Worm (Caenorhabditis elegans) whole organism, early embryonic: ENCODE data around the gene idpb-2.

Source experiments
- B0310.2 ChIP-seq: sonication (generic microtip); optimal IDR thresholded peaks from 2 replicates; lab custom pipeline; 2016; ENCODE audit warnings: mild to moderate bottlenecking, missing genetic modification characterization, missing compliant biosample characterization
- F13C5.2 ChIP-seq: sonication (generic microtip); optimal IDR thresholded peaks from 2 replicates; lab custom pipeline; 2017; ENCODE audit warnings: mild to moderate bottlenecking, missing genetic modification characterization, inconsistent platforms, missing compliant biosample characterization
- ama-1 ChIP-seq: fragments of 150-350 bp; optimal IDR thresholded peaks from 2 replicates; lab custom pipeline; 2014
- ceh-13 ChIP-seq: fragments of 200-800 bp; sonication (Bioruptor generic); optimal IDR thresholded peaks from 2 replicates; lab custom pipeline; 2018; ENCODE audit warnings: mild to moderate bottlenecking, missing genetic modification characterization, missing compliant biosample characterization
- ceh-36 ChIP-seq: sonication (generic microtip); optimal IDR thresholded peaks from 2 replicates; lab custom pipeline; 2016; ENCODE audit warnings: missing genetic modification characterization, inconsistent platforms, missing compliant biosample characterization
- ets-7 ChIP-seq: sonication (generic microtip); optimal IDR thresholded peaks from 2 replicates; lab custom pipeline; 2016; ENCODE audit warnings: missing genotype, missing genetic modification characterization, missing compliant biosample characterization
- hmbx-1 ChIP-seq: sonication (generic microtip); optimal IDR thresholded peaks from 2 replicates; lab custom pipeline; 2016; ENCODE audit warnings: mild to moderate bottlenecking, missing genetic modification characterization, missing compliant biosample characterization
- pes-1 ChIP-seq: fragments of 200-800 bp; sonication (Bioruptor generic); IDR thresholded peaks from 2 replicates; pipeline ENCODE4 v1.3.6; 2022; ENCODE audit warnings: missing genetic modification reagents, missing genetic modification characterization, missing compliant biosample characterization
- sea-1 ChIP-seq: fragments of 200-800 bp; sonication (Bioruptor generic); conservative IDR thresholded peaks from 2 replicates; pipeline ENCODE4 v1.3.6; 2022; ENCODE audit warnings: missing genetic modification characterization, missing compliant biosample characterization
- tbx-37 ChIP-seq: fragments of 200-800 bp; sonication (Bioruptor generic); conservative IDR thresholded peaks from 2 replicates; pipeline ENCODE4 v1.3.6; 2022; ENCODE audit warnings: missing genetic modification reagents, missing genetic modification characterization, missing compliant biosample characterization

- TF ChIP-seq B0310.2 (no peak), ets-7 (no peak), sea-1 (no peak), pes-1 (GFP tag; lab: Robert Waterston, UW) (no peak), ama-1 (no peak), F13C5.2 (no peak), hmbx-1 (tag; lab: Kevin White, UChicago) (no peak), tbx-37 (GFP tag; lab: Robert Waterston, UW) (no peak), ceh-13 (no peak), ceh-36 (tag; lab: Kevin White, UChicago) (no peak)
Measured at ce11 chrII:5033935-5034334, 35.5 kb downstream of the idpb-2 start, which contains the start of gene F33G12.3.
